5 worm cellular contexts compared by ENCODE assay signal in genomic region chrIV:7789521-7789949, ce11.
TF ChIP-seq lines count a peak whose summit lies in the region.

Gene imp-3, minus strand, starts transcription at chrIV:7789613.

TF ChIP-seq in whole organism, L1 larva, 84 proteins besides CTCF, POLR2A, EP300 and RAD21 (continued from another document and continues in another):
- TF ChIP-seq fos-1 (tag; optimal IDR thresholded peaks at IDR 0.05; lab: Kevin White, UChicago), result no peak
- TF ChIP-seq snpc-4 (tag; optimal IDR thresholded peaks at IDR 0.05; lab: Kevin White, UChicago), result no peak
- peak; percentile 66 for TF ChIP-seq nhr-47 (tag; optimal IDR thresholded peaks at IDR 0.05; lab: Kevin White, UChicago)
- no peak for TF ChIP-seq efl-3 (GFP tag; optimal IDR thresholded peaks at IDR 0.05; lab: Kevin White, UChicago)
- no peak for TF ChIP-seq lin-13 (GFP tag; optimal IDR thresholded peaks at IDR 0.05; lab: Kevin White, UChicago)
- no peak for TF ChIP-seq unc-98 (GFP tag; IDR thresholded peaks at IDR 0.05; lab: Robert Waterston, UW)
- TF ChIP-seq C04F5.9 (tag; optimal IDR thresholded peaks at IDR 0.05; lab: Kevin White, UChicago), result no peak
- TF ChIP-seq skn-1 (tag; optimal IDR thresholded peaks at IDR 0.05; lab: Kevin White, UChicago), result no peak
- no peak for TF ChIP-seq pqm-1 (tag; optimal IDR thresholded peaks at IDR 0.05; lab: Kevin White, UChicago)
- peak; percentile 71 for TF ChIP-seq lin-14 (GFP tag; optimal IDR thresholded peaks at IDR 0.05; lab: Kevin White, UChicago)
- TF ChIP-seq nhr-20 (tag; optimal IDR thresholded peaks at IDR 0.05; lab: Kevin White, UChicago), result peak; percentile 46
- no peak for TF ChIP-seq alr-1 (tag; optimal IDR thresholded peaks at IDR 0.05; lab: Kevin White, UChicago; ENCODE audit: borderline replicate concordance)
- TF ChIP-seq lin-35 (GFP tag; optimal IDR thresholded peaks at IDR 0.05; lab: Kevin White, UChicago), result peak; percentile 13 to 62
- TF ChIP-seq nhr-71 (tag; optimal IDR thresholded peaks at IDR 0.05; lab: Kevin White, UChicago), result peak; percentile 65
- TF ChIP-seq nhr-237 (tag; optimal IDR thresholded peaks at IDR 0.05; lab: Kevin White, UChicago), result no peak
- 0 out of 2 replicates have a peak, but pooled peaks have one; percentile 25 for TF ChIP-seq grh-1 (GFP tag; IDR thresholded peaks at IDR 0.05; lab: Robert Waterston, UW)
- TF ChIP-seq dsc-1 (tag; optimal IDR thresholded peaks at IDR 0.05; lab: Kevin White, UChicago), result peak; percentile 18
- TF ChIP-seq efl-1 (optimal IDR thresholded peaks at IDR 0.05; lab: Kevin White, UChicago), result peak; percentile 26 to 42
- peak; percentile 21 to 95 for TF ChIP-seq efl-1 (GFP tag; optimal IDR thresholded peaks at IDR 0.05 in 1 of 2; lab: Kevin White, UChicago)
- TF ChIP-seq lsy-2 (tag; optimal IDR thresholded peaks at IDR 0.05; lab: Kevin White, UChicago), result peak; percentile 55 to 60
- peak; percentile 16 for TF ChIP-seq aly-2 (tag; optimal IDR thresholded peaks at IDR 0.05; lab: Kevin White, UChicago)
- peak; percentile 18 for TF ChIP-seq irx-1 (tag; optimal IDR thresholded peaks at IDR 0.05; lab: Kevin White, UChicago)
- TF ChIP-seq blmp-1 (tag; optimal IDR thresholded peaks at IDR 0.05; lab: Kevin White, UChicago), result peak; percentile 21
- TF ChIP-seq ztf-11 (tag; optimal IDR thresholded peaks at IDR 0.05; lab: Kevin White, UChicago), result no peak
- TF ChIP-seq ceh-88 (GFP tag; IDR thresholded peaks at IDR 0.05; lab: Robert Waterston, UW), result 0 out of 2 replicates have a peak, but pooled peaks have one; percentile 11
- TF ChIP-seq lin-15B (tag; optimal IDR thresholded peaks at IDR 0.05; lab: Kevin White, UChicago), result no peak

TF ChIP-seq in whole organism, L2 larva, 48 proteins besides CTCF, POLR2A, EP300 and RAD21 (continued from another document and continues in another):
- TF ChIP-seq ztf-1 (GFP tag; conservative IDR thresholded peaks at IDR 0.05; lab: Robert Waterston, UW) (no peak), blmp-1 (tag; optimal IDR thresholded peaks at IDR 0.05; lab: Kevin White, UChicago; ENCODE audit: insufficient read depth) (no peak), aly-2 (tag; optimal IDR thresholded peaks at IDR 0.05; lab: Kevin White, UChicago) (no peak), Y55F3AM.14 (GFP tag; optimal IDR thresholded peaks at IDR 0.05; lab: Kevin White, UChicago) (peak; percentile 27), dmd-4 (tag; optimal IDR thresholded peaks at IDR 0.05; lab: Kevin White, UChicago) (no peak), gmeb-1 (tag; optimal IDR thresholded peaks at IDR 0.05; lab: Kevin White, UChicago) (peak; percentile 61), egl-27 (tag; optimal IDR thresholded peaks at IDR 0.05; lab: Kevin White, UChicago) (no peak), skn-1 (tag; optimal IDR thresholded peaks at IDR 0.05; lab: Kevin White, UChicago) (no peak), ama-1 (optimal IDR thresholded peaks at IDR 0.05; lab: Kevin White, UChicago) (peak; percentile 86), elt-3 (tag; optimal IDR thresholded peaks at IDR 0.05; lab: Kevin White, UChicago) (no peak), C34F6.9 (tag; optimal IDR thresholded peaks at IDR 0.05; lab: Kevin White, UChicago) (peak; percentile 22), mbf-1 (tag; optimal IDR thresholded peaks at IDR 0.05; lab: Kevin White, UChicago) (no peak), mdl-1 (tag; optimal IDR thresholded peaks at IDR 0.05; lab: Kevin White, UChicago) (peak; percentile 44 to 65), mab-5 (tag; optimal IDR thresholded peaks at IDR 0.05; lab: Kevin White, UChicago) (peak; percentile 4), sma-9 (GFP tag; optimal IDR thresholded peaks at IDR 0.05; lab: Kevin White, UChicago) (peak; percentile 26), sma-9 (tag; optimal IDR thresholded peaks at IDR 0.05; lab: Kevin White, UChicago) (no peak), nhr-21 (tag; optimal IDR thresholded peaks at IDR 0.05; lab: Kevin White, UChicago) (peak; percentile 44), nhr-237 (tag; optimal IDR thresholded peaks at IDR 0.05; lab: Kevin White, UChicago) (no peak), fos-1 (tag; optimal IDR thresholded peaks at IDR 0.05; lab: Kevin White, UChicago) (no peak), lin-13 (GFP tag; optimal IDR thresholded peaks at IDR 0.05; lab: Kevin White, UChicago) (peak; percentile 54), ZK546.5 (tag; optimal IDR thresholded peaks at IDR 0.05; lab: Kevin White, UChicago) (no peak), lsy-2 (tag; optimal IDR thresholded peaks at IDR 0.05; lab: Kevin White, UChicago) (peak in 1 of 2 experiments; percentile 73), unc-39 (tag; optimal IDR thresholded peaks at IDR 0.05; lab: Kevin White, UChicago) (no peak), nhr-129 (tag; optimal IDR thresholded peaks at IDR 0.05; lab: Kevin White, UChicago) (peak; percentile 71), nhr-10 (tag; optimal IDR thresholded peaks at IDR 0.05; lab: Kevin White, UChicago) (no peak), nhr-12 (tag; optimal IDR thresholded peaks at IDR 0.05; lab: Kevin White, UChicago) (no peak), ceh-82 (tag; optimal IDR thresholded peaks at IDR 0.05; lab: Kevin White, UChicago) (no peak), crh-2 (tag; optimal IDR thresholded peaks at IDR 0.05; lab: Kevin White, UChicago) (peak; percentile 69)

TF ChIP-seq in whole organism, L3 larva, 47 proteins besides CTCF, POLR2A, EP300 and RAD21 (continued from another document and continues in another):
- peak; percentile 64 for TF ChIP-seq ztf-4 (tag; optimal IDR thresholded peaks at IDR 0.05; lab: Kevin White, UChicago)
- no peak for TF ChIP-seq snpc-4 (tag; optimal IDR thresholded peaks at IDR 0.05; lab: Kevin White, UChicago)
- TF ChIP-seq elt-3 (tag; optimal IDR thresholded peaks at IDR 0.05; lab: Kevin White, UChicago), result no peak
- no peak for TF ChIP-seq nhr-11 (tag; optimal IDR thresholded peaks at IDR 0.05; lab: Kevin White, UChicago)
- peak; percentile 74 for TF ChIP-seq pha-4 (tag; optimal IDR thresholded peaks at IDR 0.05; lab: Kevin White, UChicago)
- no peak for TF ChIP-seq nhr-76 (tag; optimal IDR thresholded peaks at IDR 0.05; lab: Kevin White, UChicago)
- peak; percentile 17 for TF ChIP-seq pqm-1 (tag; optimal IDR thresholded peaks at IDR 0.05; lab: Kevin White, UChicago)
- peak; percentile 70 for TF ChIP-seq lin-39 (tag; optimal IDR thresholded peaks at IDR 0.05; lab: Kevin White, UChicago)
- TF ChIP-seq fkh-10 (GFP tag; optimal IDR thresholded peaks at IDR 0.05; lab: Kevin White, UChicago), result no peak
- TF ChIP-seq elt-1 (tag; optimal IDR thresholded peaks at IDR 0.05; lab: Kevin White, UChicago), result no peak
- TF ChIP-seq ama-1 (optimal IDR thresholded peaks at IDR 0.05; lab: Kevin White, UChicago), result peak; percentile 95
- TF ChIP-seq nhr-43 (tag; optimal IDR thresholded peaks at IDR 0.05; lab: Kevin White, UChicago; ENCODE audit: poor library complexity, severe bottlenecking), result peak; percentile 16
- TF ChIP-seq R02D3.7 (tag; optimal IDR thresholded peaks at IDR 0.05; lab: Kevin White, UChicago), result no peak
- TF ChIP-seq nhr-12 (tag; optimal IDR thresholded peaks at IDR 0.05; lab: Kevin White, UChicago), result no peak
- no peak for TF ChIP-seq zag-1 (tag; optimal IDR thresholded peaks at IDR 0.05; lab: Kevin White, UChicago)
- TF ChIP-seq nhr-23 (tag; optimal IDR thresholded peaks at IDR 0.05; lab: Kevin White, UChicago), result no peak
- no peak for TF ChIP-seq ztf-11 (tag; optimal IDR thresholded peaks at IDR 0.05; lab: Kevin White, UChicago)
- no peak for TF ChIP-seq tbx-2 (tag; optimal IDR thresholded peaks at IDR 0.05; lab: Kevin White, UChicago)
- TF ChIP-seq jun-1 (tag; optimal IDR thresholded peaks at IDR 0.05; lab: Kevin White, UChicago), result peak; percentile 8
- peak; percentile 32 for TF ChIP-seq hmg-11 (tag; optimal IDR thresholded peaks at IDR 0.05; lab: Kevin White, UChicago)
- TF ChIP-seq sea-2 (GFP tag; optimal IDR thresholded peaks at IDR 0.05; lab: Kevin White, UChicago), result no peak
- no peak for TF ChIP-seq fkh-2 (tag; optimal IDR thresholded peaks at IDR 0.05; lab: Kevin White, UChicago)
- no peak for TF ChIP-seq nhr-237 (tag; optimal IDR thresholded peaks at IDR 0.05; lab: Kevin White, UChicago)
- TF ChIP-seq mml-1 (tag; optimal IDR thresholded peaks at IDR 0.05; lab: Kevin White, UChicago), result no peak
- peak; percentile 32 for TF ChIP-seq egl-5 (tag; optimal IDR thresholded peaks at IDR 0.05; lab: Kevin White, UChicago)
- TF ChIP-seq ceh-82 (tag; optimal IDR thresholded peaks at IDR 0.05; lab: Kevin White, UChicago), result no peak
- TF ChIP-seq aly-2 (tag; optimal IDR thresholded peaks at IDR 0.05; lab: Kevin White, UChicago), result no peak
- TF ChIP-seq mdl-1 (tag; optimal IDR thresholded peaks at IDR 0.05; lab: Kevin White, UChicago), result no peak
- TF ChIP-seq lin-15B (tag; optimal IDR thresholded peaks at IDR 0.05; lab: Kevin White, UChicago), result peak; percentile 41
- TF ChIP-seq ceh-9 (tag; optimal IDR thresholded peaks at IDR 0.05; lab: Kevin White, UChicago), result no peak

TF ChIP-seq in whole organism, L4 larva, 104 proteins besides CTCF, POLR2A, EP300 and RAD21 (continued from another document and continues in another):
- TF ChIP-seq ces-1 (GFP tag; optimal IDR thresholded peaks at IDR 0.05; lab: Kevin White, UChicago) (no peak), daf-16 (GFP tag; optimal IDR thresholded peaks at IDR 0.05; lab: Kevin White, UChicago) (peak; percentile 28 to 60), daf-16 (tag; optimal IDR thresholded peaks at IDR 0.05; lab: Kevin White, UChicago) (peak; percentile 88), ZK337.2 (GFP tag; IDR thresholded peaks at IDR 0.05; lab: Robert Waterston, UW) (no peak), madf-9 (GFP tag; conservative IDR thresholded peaks at IDR 0.05; lab: Robert Waterston, UW) (no peak), rbr-2 (tag; optimal IDR thresholded peaks at IDR 0.05; lab: Kevin White, UChicago) (peak; percentile 64), mdt-29 (GFP tag; IDR thresholded peaks at IDR 0.05; lab: Robert Waterston, UW) (no peak), egl-27 (tag; optimal IDR thresholded peaks at IDR 0.05; lab: Kevin White, UChicago) (no peak), T26A8.4 (GFP tag; IDR thresholded peaks at IDR 0.05; lab: Robert Waterston, UW) (peak; percentile 69), ceh-44 (GFP tag; IDR thresholded peaks at IDR 0.05; lab: Robert Waterston, UW) (no peak), mdl-1 (tag; optimal IDR thresholded peaks at IDR 0.05; lab: Kevin White, UChicago) (peak; percentile 41 to 88), lin-13 (GFP tag; optimal IDR thresholded peaks at IDR 0.05; lab: Kevin White, UChicago) (peak; percentile 2), F37D6.2 (tag; optimal IDR thresholded peaks at IDR 0.05; lab: Kevin White, UChicago) (no peak), cey-2 (tag; optimal IDR thresholded peaks at IDR 0.05; lab: Kevin White, UChicago; ENCODE audit: borderline replicate concordance, insufficient read depth) (no peak), nhr-28 (tag; optimal IDR thresholded peaks at IDR 0.05; lab: Kevin White, UChicago) (peak; percentile 22), nhr-111 (GFP tag; optimal IDR thresholded peaks at IDR 0.05; lab: Kevin White, UChicago) (peak; percentile 40), zfp-3 (GFP tag; conservative IDR thresholded peaks at IDR 0.05; lab: Robert Waterston, UW) (peak; percentile 53), lin-29 (GFP tag; IDR thresholded peaks at IDR 0.05; lab: Robert Waterston, UW) (0 out of 2 replicates have a peak, but pooled peaks have one; percentile 23), nhr-42 (GFP tag; IDR thresholded peaks at IDR 0.05; lab: Robert Waterston, UW) (0 out of 2 replicates have a peak, but pooled peaks have one; percentile 9), snpc-1.2 (GFP tag; IDR thresholded peaks at IDR 0.05; lab: Robert Waterston, UW) (peak; percentile 30; the same call in 1 of the 2 replicates), dmd-9 (GFP tag; IDR thresholded peaks at IDR 0.05; lab: Robert Waterston, UW) (no peak), D1046.2 (GFP tag; IDR thresholded peaks at IDR 0.05; lab: Robert Waterston, UW) (peak; percentile 69; the same call in 1 of the 2 replicates), dmd-6 (GFP tag; IDR thresholded peaks at IDR 0.05; lab: Robert Waterston, UW) (peak; percentile 52), ceh-20 (GFP tag; IDR thresholded peaks at IDR 0.05; lab: Robert Waterston, UW) (peak; percentile 50; the same call in 1 of the 2 replicates), T20F7.1 (GFP tag; optimal IDR thresholded peaks at IDR 0.05; lab: Kevin White, UChicago) (peak; percentile 69), aly-2 (tag; optimal IDR thresholded peaks at IDR 0.05; lab: Kevin White, UChicago) (no peak), fos-1 (tag; optimal IDR thresholded peaks at IDR 0.05; lab: Kevin White, UChicago) (no peak), lin-1 (GFP tag; IDR thresholded peaks at IDR 0.05; lab: Robert Waterston, UW) (0 out of 2 replicates have a peak, but pooled peaks have one; percentile 47), aha-1 (tag; lab: Kevin White, UChicago) (peak; percentile 98)

TF ChIP-seq in whole organism, young adult, 124 proteins besides CTCF, POLR2A, EP300 and RAD21 (continued from another document and continues in another):
- TF ChIP-seq egrh-3 (GFP tag; IDR thresholded peaks at IDR 0.05; lab: Robert Waterston, UW) (no peak), egl-18 (GFP tag; IDR thresholded peaks at IDR 0.05; lab: Robert Waterston, UW) (no peak), let-526 (GFP tag; IDR thresholded peaks at IDR 0.05; lab: Robert Waterston, UW) (no peak), unc-130 (GFP tag; optimal IDR thresholded peaks at IDR 0.05; lab: Kevin White, UChicago) (peak; percentile 11), unc-62 (GFP tag; optimal IDR thresholded peaks at IDR 0.05; lab: Kevin White, UChicago) (no peak), madf-8 (GFP tag; conservative IDR thresholded peaks at IDR 0.05; lab: Robert Waterston, UW) (0 out of 2 replicates have a peak, but pooled peaks have one; percentile 10), sptf-2 (GFP tag; optimal IDR thresholded peaks at IDR 0.05; lab: Kevin White, UChicago) (no peak), lag-1 (GFP tag; IDR thresholded peaks at IDR 0.05; lab: Robert Waterston, UW) (no peak), hrde-1 (tag; optimal IDR thresholded peaks at IDR 0.05; lab: Kevin White, UChicago; ENCODE audit: borderline replicate concordance) (peak; percentile 70), T26A5.8 (tag; optimal IDR thresholded peaks at IDR 0.05; lab: Kevin White, UChicago) (no peak), ceh-40 (GFP tag; IDR thresholded peaks at IDR 0.05; lab: Robert Waterston, UW) (peak; percentile 76), ets-4 (GFP tag; optimal IDR thresholded peaks at IDR 0.05; lab: Kevin White, UChicago) (no peak), snpc-1.3 (tag; optimal IDR thresholded peaks at IDR 0.05; lab: Kevin White, UChicago; ENCODE audit: insufficient read depth) (peak; percentile 11), F10E7.11 (tag; optimal IDR thresholded peaks at IDR 0.05; lab: Kevin White, UChicago) (peak; percentile 69), dox-1 (GFP tag; IDR thresholded peaks at IDR 0.05; lab: Robert Waterston, UW) (peak; percentile 68; the same call in 1 of the 2 replicates), K11D2.4 (GFP tag; IDR thresholded peaks at IDR 0.05; lab: Robert Waterston, UW) (peak; percentile 61), ztf-22 (GFP tag; optimal IDR thresholded peaks at IDR 0.05; lab: Kevin White, UChicago) (no peak), let-607 (tag; optimal IDR thresholded peaks at IDR 0.05; lab: Kevin White, UChicago) (peak; percentile 19 to 24), lin-35 (GFP tag; optimal IDR thresholded peaks at IDR 0.05; lab: Kevin White, UChicago) (peak in 1 of 3 experiments; percentile 65), F52B5.7 (tag; optimal IDR thresholded peaks at IDR 0.05; lab: Kevin White, UChicago) (peak; percentile 84), Y53G8AR.9 (GFP tag; conservative IDR thresholded peaks at IDR 0.05; lab: Robert Waterston, UW) (peak; percentile 95), hsf-1 (GFP tag; IDR thresholded peaks at IDR 0.05; lab: Robert Waterston, UW) (peak; percentile 75), ceh-100 (GFP tag; IDR thresholded peaks at IDR 0.05; lab: Robert Waterston, UW) (peak; percentile 60), ztf-6 (GFP tag; IDR thresholded peaks at IDR 0.05; lab: Robert Waterston, UW) (no peak), ekl-4 (GFP tag; IDR thresholded peaks at IDR 0.05; lab: Robert Waterston, UW) (peak; percentile 83), ztf-18 (tag; optimal IDR thresholded peaks at IDR 0.05; lab: Kevin White, UChicago) (peak; percentile 18), dpff-1 (tag; optimal IDR thresholded peaks at IDR 0.05; lab: Kevin White, UChicago) (peak; percentile 7), ztf-3 (GFP tag; optimal IDR thresholded peaks at IDR 0.05; lab: Kevin White, UChicago) (no peak), bed-2 (GFP tag; IDR thresholded peaks at IDR 0.05; lab: Robert Waterston, UW) (no peak), nhr-80 (tag; optimal IDR thresholded peaks at IDR 0.05; lab: Kevin White, UChicago) (peak; percentile 22), B0336.3 (GFP tag; IDR thresholded peaks at IDR 0.05; lab: Robert Waterston, UW) (peak; percentile 80), efl-1 (GFP tag; optimal IDR thresholded peaks at IDR 0.05; lab: Kevin White, UChicago) (no peak), F22D6.2 (tag; optimal IDR thresholded peaks at IDR 0.05; lab: Kevin White, UChicago) (no peak), F49E8.2 (tag; optimal IDR thresholded peaks at IDR 0.05; lab: Kevin White, UChicago; ENCODE audit: insufficient read depth) (peak; percentile 81)
